Fruit fly (Drosophila melanogaster) whole organism, embryonic: ENCODE results near the gene CG18132.
A peak's percentile ranks its signal among the peaks of the same experiment; 100 is the strongest.

Source experiments
- CG10321 ChIP-seq: fragments of 200-800 bp; sonication (Bioruptor generic); IDR thresholded peaks from 2 replicates; pipeline ENCODE4 v1.3.6; 2022; ENCODE audit warnings: missing biosample characterization, missing genetic modification characterization
- CG10959 ChIP-seq: fragments of 200-800 bp; sonication (Bioruptor generic); IDR thresholded peaks from 2 replicates; pipeline ENCODE4 v1.3.6; 2022; ENCODE audit warnings: missing biosample characterization, missing genetic modification characterization
- CG11085 ChIP-seq: fragments of 200-800 bp; sonication (Bioruptor generic); IDR thresholded peaks from 2 replicates; pipeline ENCODE4 v1.3.6; 2022; ENCODE audit warnings: missing biosample characterization, missing genetic modification characterization
- CG11093 ChIP-seq: fragments of 200-800 bp; sonication (Bioruptor generic); IDR thresholded peaks from 3 replicates; pipeline ENCODE4 v1.3.6; 2022; ENCODE audit warnings: missing biosample characterization, missing genetic modification characterization
- CG11504 ChIP-seq: fragments of 200-800 bp; sonication (Bioruptor generic); optimal IDR thresholded peaks from 3 replicates; lab custom pipeline; 2019; ENCODE audit warnings: missing biosample characterization, mild to moderate bottlenecking, missing genetic modification characterization, moderate library complexity
- CG12071 ChIP-seq: fragments of 200-800 bp; sonication (Bioruptor generic); optimal IDR thresholded peaks from 3 replicates; lab custom pipeline; 2018; ENCODE audit warnings: missing biosample characterization, mild to moderate bottlenecking, missing genetic modification characterization
- CG12155 ChIP-seq: fragments of 200-800 bp; sonication (Bioruptor generic); optimal IDR thresholded peaks from 3 replicates; lab custom pipeline; 2016; ENCODE audit warnings: missing biosample characterization, missing genetic modification characterization
- CG1233 ChIP-seq: fragments of 200-800 bp; sonication (Bioruptor generic); optimal IDR thresholded peaks from 4 replicates; lab custom pipeline; 2018; ENCODE audit warnings: missing biosample characterization, mild to moderate bottlenecking, missing genetic modification characterization
- CG12942 ChIP-seq: fragments of 200-800 bp; sonication (Bioruptor generic); optimal IDR thresholded peaks from 3 replicates; lab custom pipeline; 2016; ENCODE audit warnings: missing biosample characterization, missing genetic modification characterization
- CG13424 ChIP-seq: fragments of 200-800 bp; sonication (Bioruptor generic); optimal IDR thresholded peaks from 2 replicates; lab custom pipeline; 2019; ENCODE audit warnings: missing biosample characterization, mild to moderate bottlenecking, missing genetic modification characterization, moderate library complexity
- CG15073 ChIP-seq: fragments of 200-800 bp; sonication (Bioruptor generic); optimal IDR thresholded peaks from 2 replicates; lab custom pipeline; 2016; ENCODE audit warnings: missing biosample characterization, missing genetic modification characterization
- CG16779 ChIP-seq: fragments of 200-800 bp; sonication (Bioruptor generic); IDR thresholded peaks from 2 replicates; pipeline ENCODE4 v1.3.6; 2022; ENCODE audit warnings: missing biosample characterization, missing genetic modification characterization
- CG17568 ChIP-seq: fragments of 200-800 bp; sonication (Bioruptor generic); optimal IDR thresholded peaks from 2 replicates; lab custom pipeline; 2018; ENCODE audit warnings: missing biosample characterization, mild to moderate bottlenecking, missing genetic modification characterization, moderate library complexity
- CG17612 ChIP-seq: fragments of 200-800 bp; sonication (Bioruptor generic); IDR thresholded peaks from 2 replicates; pipeline ENCODE4 v1.3.6; 2022; ENCODE audit warnings: missing biosample characterization, missing genetic modification characterization
- CG18599 ChIP-seq: fragments of 200-800 bp; sonication (Bioruptor generic); optimal IDR thresholded peaks from 3 replicates; lab custom pipeline; 2017; ENCODE audit warnings: missing biosample characterization, missing genetic modification characterization, mild to moderate bottlenecking, moderate library complexity, missing genetic modification reagents
- CG2678 ChIP-seq: fragments of 200-800 bp; sonication (Bioruptor generic); optimal IDR thresholded peaks from 3 replicates; lab custom pipeline; 2019; ENCODE audit warnings: missing biosample characterization, mild to moderate bottlenecking, missing genetic modification characterization, moderate library complexity
- CG30403 ChIP-seq: fragments of 200-800 bp; sonication (Bioruptor generic); optimal IDR thresholded peaks from 3 replicates; lab custom pipeline; 2016; ENCODE audit warnings: missing biosample characterization, missing genetic modification characterization
- CG31224 ChIP-seq: fragments of 200-800 bp; sonication (Bioruptor generic); IDR thresholded peaks from 2 replicates; pipeline ENCODE4 v1.3.6; 2022; ENCODE audit warnings: missing biosample characterization, missing genetic modification characterization
- CG31365 ChIP-seq: fragments of 200-800 bp; sonication (Bioruptor generic); optimal IDR thresholded peaks from 2 replicates; lab custom pipeline; 2018; ENCODE audit warnings: missing biosample characterization, mild to moderate bottlenecking, missing genetic modification characterization
- CG32772 ChIP-seq: fragments of 200-800 bp; sonication (Bioruptor generic); IDR thresholded peaks from 2 replicates; pipeline ENCODE4 v1.3.6; 2022; ENCODE audit warnings: missing biosample characterization, missing genetic modification characterization
- CG42726 ChIP-seq: fragments of 200-800 bp; sonication (Bioruptor generic); IDR thresholded peaks from 2 replicates; pipeline ENCODE4 v1.3.6; 2022; ENCODE audit warnings: missing biosample characterization, missing genetic modification characterization; ENCODE audit not compliant: partially characterized antibody
- CG4820 ChIP-seq: fragments of 200-800 bp; sonication (Bioruptor generic); optimal IDR thresholded peaks from 3 replicates; lab custom pipeline; 2016; ENCODE audit warnings: missing biosample characterization, missing genetic modification characterization
- CG6689 ChIP-seq: fragments of 200-800 bp; sonication (Bioruptor generic); IDR thresholded peaks from 2 replicates; pipeline ENCODE4 v1.3.6; 2022; ENCODE audit warnings: missing biosample characterization, missing genetic modification characterization
- CG7987 ChIP-seq: fragments of 200-800 bp; sonication (Bioruptor generic); optimal IDR thresholded peaks from 2 replicates; lab custom pipeline; 2018; ENCODE audit warnings: missing biosample characterization, mild to moderate bottlenecking, missing genetic modification characterization, moderate library complexity
- CG8290 ChIP-seq, 3 experiments: fragments of 200-800 bp; sonication (Bioruptor generic); optimal IDR thresholded peaks; 2 replicates each; lab custom pipeline; 2016 to 2019; ENCODE audit warnings: missing biosample characterization in 3 of 3, missing genetic modification characterization in 3 of 3, mild to moderate bottlenecking in 2 of 3, moderate library complexity in 1 of 3
- CG9437 ChIP-seq: fragments of 200-800 bp; sonication (Bioruptor generic); optimal IDR thresholded peaks from 2 replicates; lab custom pipeline; 2018; ENCODE audit warnings: missing biosample characterization, mild to moderate bottlenecking, missing genetic modification characterization
- CG9932 ChIP-seq: fragments of 200-800 bp; sonication (Bioruptor generic); IDR thresholded peaks from 2 replicates; pipeline ENCODE4 v1.3.6; 2022; ENCODE audit warnings: missing biosample characterization, missing genetic modification characterization
- D19A ChIP-seq: fragments of 200-800 bp; optimal IDR thresholded peaks from 3 replicates; lab custom pipeline; 2019; ENCODE audit warnings: missing biosample characterization, mild to moderate bottlenecking, missing genetic modification characterization, moderate library complexity
- D19B ChIP-seq: fragments of 200-800 bp; sonication (Bioruptor generic); optimal IDR thresholded peaks from 2 replicates; lab custom pipeline; 2017; ENCODE audit warnings: missing biosample characterization, mild to moderate bottlenecking, missing genetic modification characterization
- Dp ChIP-seq: fragments of 200-800 bp; sonication (Bioruptor generic); optimal IDR thresholded peaks from 2 replicates; lab custom pipeline; 2018; ENCODE audit warnings: missing biosample characterization, mild to moderate bottlenecking, missing genetic modification characterization, moderate library complexity
- HLH54F ChIP-seq: fragments of 200-800 bp; sonication (Bioruptor generic); optimal IDR thresholded peaks from 3 replicates; lab custom pipeline; 2016; ENCODE audit warnings: missing biosample characterization, missing genetic modification characterization
- HLHmδ ChIP-seq: fragments of 200-800 bp; sonication (Bioruptor generic); optimal IDR thresholded peaks from 2 replicates; lab custom pipeline; 2018; ENCODE audit warnings: missing biosample characterization, mild to moderate bottlenecking, missing genetic modification characterization, moderate library complexity
- Hand ChIP-seq: fragments of 200-800 bp; sonication (Bioruptor generic); optimal IDR thresholded peaks from 2 replicates; lab custom pipeline; 2017; ENCODE audit warnings: mild to moderate bottlenecking, missing biosample characterization, missing genetic modification reagents, missing genetic modification characterization
- Mad ChIP-seq: fragments of 200-800 bp; sonication (Bioruptor generic); optimal IDR thresholded peaks from 2 replicates; lab custom pipeline; 2016; ENCODE audit warnings: missing biosample characterization, missing genetic modification characterization
- Neu2 ChIP-seq: fragments of 200-800 bp; sonication (Bioruptor generic); optimal IDR thresholded peaks from 3 replicates; lab custom pipeline; 2016; ENCODE audit warnings: missing biosample characterization, missing genetic modification characterization, borderline replicate concordance
- Rfx ChIP-seq: fragments of 200-800 bp; sonication (Bioruptor generic); IDR thresholded peaks from 2 replicates; pipeline ENCODE4 v1.3.6; 2022; ENCODE audit warnings: missing biosample characterization, missing genetic modification characterization
- ac ChIP-seq: fragments of 200-800 bp; sonication (Bioruptor generic); optimal IDR thresholded peaks from 3 replicates; lab custom pipeline; 2017; ENCODE audit warnings: missing biosample characterization, mild to moderate bottlenecking, missing genetic modification characterization
- br ChIP-seq: fragments of >200 bp; optimal IDR thresholded peaks from 2 replicates; lab custom pipeline; 2017
- bsh ChIP-seq, 2 experiments: fragments of 200-800 bp; sonication (Bioruptor generic); optimal IDR thresholded peaks; 2 replicates each; lab custom pipeline; 2017 to 2018; ENCODE audit warnings: mild to moderate bottlenecking in 2 of 2, missing biosample characterization in 2 of 2, missing genetic modification characterization in 2 of 2, moderate library complexity in 1 of 2
- cato ChIP-seq: fragments of 200-800 bp; sonication (Bioruptor generic); optimal IDR thresholded peaks from 2 replicates; lab custom pipeline; 2016; ENCODE audit warnings: missing biosample characterization, missing genetic modification characterization, borderline replicate concordance
- esg ChIP-seq: fragments of 200-800 bp; sonication (Bioruptor generic); conservative IDR thresholded peaks from 2 replicates; pipeline ENCODE4 v1.3.6; 2022; ENCODE audit warnings: missing biosample characterization, missing genetic modification characterization
- grn ChIP-seq: fragments of 200-800 bp; sonication (Bioruptor generic); optimal IDR thresholded peaks from 3 replicates; lab custom pipeline; 2017; ENCODE audit warnings: missing biosample characterization, missing genetic modification characterization
- kni ChIP-seq: fragments of 200-800 bp; sonication (Bioruptor generic); optimal IDR thresholded peaks from 3 replicates; lab custom pipeline; 2017; ENCODE audit warnings: mild to moderate bottlenecking, missing biosample characterization, missing genetic modification reagents, missing genetic modification characterization
- onecut ChIP-seq: fragments of 200-800 bp; sonication (Bioruptor generic); IDR thresholded peaks from 2 replicates; pipeline ENCODE4 v1.3.6; 2022; ENCODE audit warnings: missing biosample characterization, missing genetic modification characterization
- pan ChIP-seq, 4 experiments: fragments of >200 bp in 3 of 4; fragments of 200-800 bp in 1 of 4; sonication (Bioruptor generic) in 1 of 4; optimal IDR thresholded peaks in 3 of 4; IDR thresholded peaks in 1 of 4; 2 replicates each; pipeline versions ENCODE4 v1.3.6 to Lab custom; 2017 to 2022; ENCODE audit warnings: missing biosample characterization in 2 of 4, missing genetic modification characterization in 2 of 4, mixed read lengths in 1 of 4
- rib ChIP-seq: fragments of 200-800 bp; sonication (Bioruptor generic); IDR thresholded peaks from 2 replicates; pipeline ENCODE4 v1.3.6; 2022; ENCODE audit warnings: missing biosample characterization, missing genetic modification characterization
- tin ChIP-seq: fragments of 200-800 bp; sonication (Bioruptor generic); optimal IDR thresholded peaks from 3 replicates; lab custom pipeline; 2016; ENCODE audit warnings: missing biosample characterization, missing genetic modification characterization
- toy ChIP-seq: fragments of 200-800 bp; sonication (Bioruptor generic); IDR thresholded peaks from 2 replicates; pipeline ENCODE4 v1.3.6; 2022; ENCODE audit warnings: missing biosample characterization, missing genetic modification characterization

CG18132 gene

dm6 chr2L:1556697-1557564, 39.7 kb upstream of the CG18132 start (continued):
- TF ChIP-seq Mad (GFP tag; lab: Kevin White, UChicago) (no peak), CG31365 (tag; lab: Kevin White, UChicago) (no peak), esg (GFP tag; lab: Robert Waterston, UW) (no peak), bsh (GFP tag; optimal IDR thresholded peaks at IDR 0.05; lab: Kevin White, UChicago) (peak in 1 of 2 experiments; percentile 41), Dp (GFP tag; lab: Kevin White, UChicago) (no peak), CG32772 (GFP tag; lab: Robert Waterston, UW) (no peak), CG15073 (no peak), ac (GFP tag; lab: Kevin White, UChicago) (no peak), CG7987 (GFP tag; lab: Kevin White, UChicago) (no peak), CG12942 (GFP tag; lab: Kevin White, UChicago) (no peak), br (lab: Kevin White, UChicago) (no peak), CG17612 (GFP tag; lab: Robert Waterston, UW) (no peak), CG9932 (GFP tag; lab: Robert Waterston, UW) (no peak), CG2678 (tag; lab: Kevin White, UChicago) (peak; percentile 55), tin (GFP tag; lab: Kevin White, UChicago) (peak; percentile 6), HLH54F (GFP tag; lab: Kevin White, UChicago) (no peak), CG13424 (tag; lab: Kevin White, UChicago) (peak; percentile 14), CG8290 (GFP tag; optimal IDR thresholded peaks at IDR 0.05; lab: Kevin White, UChicago) (no peak), CG8290 (tag; optimal IDR thresholded peaks at IDR 0.05; lab: Kevin White, UChicago) (no peak), onecut (0 out of 2 replicates have a peak, but pooled peaks have one; percentile 29), CG6689 (no peak), D19A (tag; lab: Kevin White, UChicago) (peak; percentile 27), CG11504 (tag; lab: Kevin White, UChicago) (peak; percentile 51), pan (optimal IDR thresholded peaks at IDR 0.05; lab: Kevin White, UChicago) (no peak), pan (GFP tag; optimal IDR thresholded peaks at IDR 0.05 in 1 of 2, IDR thresholded peaks at IDR 0.05 in 1 of 2) (no peak), CG4820 (no peak), CG10959 (GFP tag; lab: Robert Waterston, UW) (no peak), CG17568 (GFP tag; lab: Kevin White, UChicago) (no peak), CG18599 (GFP tag; lab: Kevin White, UChicago) (peak; percentile 31), grn (peak; percentile 27), CG31224 (GFP tag; lab: Robert Waterston, UW) (no peak), Neu2 (no peak), CG10321 (no peak), kni (GFP tag; lab: Kevin White, UChicago) (peak; percentile 56), CG11093 (no peak), rib (no peak), CG12071 (GFP tag; lab: Kevin White, UChicago) (no peak), Hand (GFP tag; lab: Kevin White, UChicago) (no peak), CG30403 (GFP tag; lab: Kevin White, UChicago) (peak; percentile 26), toy (GFP tag; lab: Robert Waterston, UW) (0 out of 2 replicates have a peak, but pooled peaks have one; percentile 7), CG42726 (GFP tag; lab: Robert Waterston, UW) (no peak), D19B (GFP tag; lab: Kevin White, UChicago) (no peak), cato (GFP tag; lab: Kevin White, UChicago) (no peak), CG12155 (GFP tag; lab: Kevin White, UChicago) (no peak), CG1233 (peak; percentile 15), Rfx (GFP tag; lab: Robert Waterston, UW) (no peak), CG9437 (GFP tag; lab: Kevin White, UChicago) (no peak), HLHmδ (GFP tag; lab: Kevin White, UChicago) (no peak), CG11085 (no peak), CG16779 (no peak)
